Worm (Caenorhabditis elegans) whole organism, L2 larva: Measurements from ENCODE around the gene Y41E3.19.

Experiments used
- alr-1 ChIP-seq: fragments of 150-350 bp; optimal IDR thresholded peaks from 2 replicates; lab custom pipeline; 2014; ENCODE audit warnings: missing biosample characterization, missing genetic modification characterization
- aly-2 ChIP-seq: fragments of 150-350 bp; optimal IDR thresholded peaks from 2 replicates; lab custom pipeline; 2014; ENCODE audit warnings: missing biosample characterization, missing genetic modification characterization
- lin-39 ChIP-seq: fragments of 150-350 bp; optimal IDR thresholded peaks from 2 replicates; lab custom pipeline; 2014; ENCODE audit warnings: missing biosample characterization, missing genetic modification reagents, missing genetic modification characterization
- mdl-1 ChIP-seq, 2 experiments: fragments of 150-350 bp in 1 of 2; sonication (generic microtip) in 1 of 2; optimal IDR thresholded peaks; 2 replicates each; lab custom pipeline; 2017; ENCODE audit warnings: missing biosample characterization in 2 of 2, missing genetic modification characterization in 2 of 2
- nhr-25 ChIP-seq: fragments of 150-350 bp; sonication (generic microtip); optimal IDR thresholded peaks from 3 replicates; lab custom pipeline; 2014; ENCODE audit warnings: missing biosample characterization, missing genetic modification characterization
- nhr-77 ChIP-seq: fragments of 150-350 bp; optimal IDR thresholded peaks from 2 replicates; lab custom pipeline; 2014; ENCODE audit warnings: missing biosample characterization, missing genetic modification characterization
- unc-62 ChIP-seq: fragments of 150-350 bp; optimal IDR thresholded peaks from 2 replicates; lab custom pipeline; 2014; ENCODE audit warnings: missing biosample characterization, missing genetic modification reagents, missing genetic modification characterization

- TF ChIP-seq nhr-77 (tag; lab: Kevin White, UChicago) (no peak), aly-2 (no peak), unc-62 (GFP tag; lab: Kevin White, UChicago) (no peak), mdl-1 (tag; optimal IDR thresholded peaks at IDR 0.05; lab: Kevin White, UChicago) (no peak), nhr-25 (tag; lab: Kevin White, UChicago) (no peak), alr-1 (tag; lab: Kevin White, UChicago) (no peak), lin-39 (no peak)
These were observed at the start of gene Y41E3.19 for ce11 chrIV:15056081-15056586.
